Worm (Caenorhabditis elegans): ENCODE measurements around the gene srbc-51.
"Not testable (repeated sequence)": the region's sequence is repeated elsewhere in the genome, so short reads cannot be mapped to it uniquely, and the experiment has no call there.

- not testable (repeated sequence) for TF ChIP-seq ceh-44 (GFP tag; IDR thresholded peaks at IDR 0.05); madf-9 (GFP tag; conservative IDR thresholded peaks at IDR 0.05); Y105C5A.15 (GFP tag; IDR thresholded peaks at IDR 0.05); F49E8.2 (tag; optimal IDR thresholded peaks at IDR 0.05; ENCODE audit: borderline replicate concordance); mdl-1 (tag; optimal IDR thresholded peaks at IDR 0.05); unc-39 (tag; optimal IDR thresholded peaks at IDR 0.05); aha-1 (tag); F37D6.2 (tag; optimal IDR thresholded peaks at IDR 0.05); ztf-7 (tag; optimal IDR thresholded peaks at IDR 0.05); hmg-1.1 (GFP tag; IDR thresholded peaks at IDR 0.05); snpc-4 (tag; optimal IDR thresholded peaks at IDR 0.05); nhr-76 (tag; optimal IDR thresholded peaks at IDR 0.05); ama-1 (optimal IDR thresholded peaks at IDR 0.05); zag-1 (tag; optimal IDR thresholded peaks at IDR 0.05)
These were observed 18.8 kb upstream of the srbc-51 start, which contains the start of gene srsx-38 for ce11 chrV:15807420-15807819.

Measured in whole organism, L4 larva.